Worm (Caenorhabditis elegans) whole organism, L4 larva: Measurements from ENCODE around the gene B0495.7.

ENCODE experiments used
- D1046.2 ChIP-seq: fragments of 200-800 bp; sonication (Bioruptor generic); IDR thresholded peaks from 2 replicates; pipeline ENCODE4 v1.3.6; 2022; ENCODE audit warnings: missing genetic modification characterization, missing compliant biosample characterization
- F26F4.8 ChIP-seq: fragments of 200-800 bp; sonication (Bioruptor generic); conservative IDR thresholded peaks from 2 replicates; pipeline ENCODE4 v1.3.6; 2022; ENCODE audit warnings: missing genetic modification characterization, missing compliant biosample characterization
- F49E8.2 ChIP-seq: sonication (generic microtip); optimal IDR thresholded peaks from 2 replicates; lab custom pipeline; 2016; ENCODE audit warnings: missing compliant biosample characterization, mild to moderate bottlenecking, missing genetic modification characterization, borderline replicate concordance
- R02D3.7 ChIP-seq: fragments of 150-350 bp; sonication (generic microtip); optimal IDR thresholded peaks from 3 replicates; lab custom pipeline; 2014; ENCODE audit warnings: missing biosample characterization, missing genetic modification characterization
- T26A8.4 ChIP-seq: fragments of 200-800 bp; sonication (Bioruptor generic); IDR thresholded peaks from 2 replicates; pipeline ENCODE4 v1.3.6; 2022; ENCODE audit warnings: missing genetic modification characterization, missing compliant biosample characterization
- Y48G9A.11 ChIP-seq: fragments of 200-800 bp; sonication (Bioruptor generic); IDR thresholded peaks from 2 replicates; pipeline ENCODE4 v1.3.6; 2022; ENCODE audit warnings: missing genetic modification reagents, missing genetic modification characterization, missing compliant biosample characterization
- Y75B8A.6 ChIP-seq: fragments of 200-800 bp; sonication (Bioruptor generic); IDR thresholded peaks from 2 replicates; pipeline ENCODE4 v1.3.6; 2022; ENCODE audit warnings: missing genetic modification reagents, missing genetic modification characterization, missing compliant biosample characterization
- ZK337.2 ChIP-seq: fragments of 200-800 bp; sonication (Bioruptor generic); IDR thresholded peaks from 2 replicates; pipeline ENCODE4 v1.3.6; 2022; ENCODE audit warnings: missing genetic modification reagents, missing genetic modification characterization, missing compliant biosample characterization
- aha-1 ChIP-seq: fragments of 150-350 bp; peaks from one replicate; lab custom pipeline; 2014; ENCODE audit warnings: missing biosample characterization, missing genetic modification characterization
- aly-2 ChIP-seq: sonication (generic microtip); optimal IDR thresholded peaks from 2 replicates; lab custom pipeline; 2018; ENCODE audit warnings: missing biosample characterization, missing genetic modification characterization
- arid-1 ChIP-seq: fragments of 200-800 bp; sonication (Bioruptor generic); conservative IDR thresholded peaks from 2 replicates; pipeline ENCODE4 v1.3.6; 2022; ENCODE audit warnings: missing genetic modification reagents, missing genetic modification characterization, missing compliant biosample characterization
- ceh-20 ChIP-seq: fragments of 200-800 bp; sonication (Bioruptor generic); IDR thresholded peaks from 2 replicates; pipeline ENCODE4 v1.3.6; 2022; ENCODE audit warnings: missing genetic modification reagents, missing genetic modification characterization, missing compliant biosample characterization
- ceh-62 ChIP-seq: sonication (generic microtip); optimal IDR thresholded peaks from 2 replicates; lab custom pipeline; 2017; ENCODE audit warnings: missing biosample characterization, missing genetic modification characterization
- ces-1 ChIP-seq: fragments of 150-350 bp; sonication (generic microtip); optimal IDR thresholded peaks from 4 replicates; lab custom pipeline; 2014; ENCODE audit warnings: missing biosample characterization, missing genetic modification reagents, missing genetic modification characterization
- daf-12 ChIP-seq: fragments of 150-350 bp; optimal IDR thresholded peaks from 2 replicates; lab custom pipeline; 2014; ENCODE audit warnings: missing biosample characterization, missing genetic modification reagents, missing genetic modification characterization
- daf-16 ChIP-seq, 3 experiments: sonication (generic microtip); optimal IDR thresholded peaks; 2 replicates each; lab custom pipeline; 2016 to 2017; ENCODE audit warnings: missing genetic modification characterization in 3 of 3, missing genetic modification reagents in 3 of 3, mild to moderate bottlenecking in 2 of 3, missing compliant biosample characterization in 2 of 3, missing biosample characterization in 1 of 3, moderate library complexity in 1 of 3
- dmd-8 ChIP-seq: fragments of 200-800 bp; sonication (Bioruptor generic); IDR thresholded peaks from 2 replicates; pipeline ENCODE4 v1.3.6; 2022; ENCODE audit warnings: missing genetic modification characterization, missing compliant biosample characterization
- dpl-1 ChIP-seq: fragments of 150-350 bp; optimal IDR thresholded peaks from 2 replicates; lab custom pipeline; 2014; ENCODE audit warnings: missing biosample characterization, missing genetic modification reagents, missing genetic modification characterization
- egl-27 ChIP-seq: sonication (generic microtip); optimal IDR thresholded peaks from 3 replicates; lab custom pipeline; 2017; ENCODE audit warnings: missing biosample characterization, missing genetic modification reagents, missing genetic modification characterization
- fos-1 ChIP-seq: fragments of 150-350 bp; optimal IDR thresholded peaks from 2 replicates; lab custom pipeline; 2014; ENCODE audit warnings: missing biosample characterization, missing genetic modification characterization
- gei-8 ChIP-seq: fragments of 200-800 bp; sonication (Bioruptor generic); optimal IDR thresholded peaks from 2 replicates; lab custom pipeline; 2018; ENCODE audit warnings: mild to moderate bottlenecking, missing genetic modification characterization, missing compliant biosample characterization
- hif-1 ChIP-seq, 2 experiments: sonication (generic microtip); optimal IDR thresholded peaks; 2 replicates each; lab custom pipeline; 2016 to 2017; ENCODE audit warnings: missing compliant biosample characterization in 2 of 2, missing genetic modification characterization in 2 of 2, missing genetic modification reagents in 2 of 2, missing genotype in 2 of 2, mild to moderate bottlenecking in 1 of 2
- hlh-30 ChIP-seq: sonication (generic microtip); optimal IDR thresholded peaks from 2 replicates; lab custom pipeline; 2017; ENCODE audit warnings: antibody characterized with exemption, mild to moderate bottlenecking, missing genetic modification characterization, missing compliant biosample characterization; ENCODE audit not compliant: insufficient read depth
- lin-38 ChIP-seq: fragments of 200-800 bp; sonication (Bioruptor generic); IDR thresholded peaks from 2 replicates; pipeline ENCODE4 v1.3.6; 2022; ENCODE audit warnings: missing genetic modification reagents, missing genetic modification characterization, missing compliant biosample characterization
- lir-3 ChIP-seq: sonication (generic microtip); optimal IDR thresholded peaks from 2 replicates; lab custom pipeline; 2016; ENCODE audit warnings: mild to moderate bottlenecking, missing genetic modification characterization, missing compliant biosample characterization
- lsy-2 ChIP-seq, 2 experiments: fragments of 150-350 bp in 1 of 2; sonication (generic microtip) in 1 of 2; optimal IDR thresholded peaks; 2 replicates each; lab custom pipeline; 2014 to 2017; ENCODE audit warnings: missing biosample characterization in 2 of 2, missing genetic modification characterization in 2 of 2
- madf-5 ChIP-seq, 2 experiments: fragments of 200-800 bp; sonication (Bioruptor generic); IDR thresholded peaks; 2 replicates each; pipeline ENCODE4 v1.3.6; 2022; ENCODE audit warnings: missing compliant biosample characterization in 2 of 2, missing genetic modification characterization in 2 of 2
- mep-1 ChIP-seq: fragments of 150-350 bp; sonication (generic microtip); optimal IDR thresholded peaks from 3 replicates; lab custom pipeline; 2014; ENCODE audit warnings: missing biosample characterization, missing genetic modification characterization
- mes-2 ChIP-seq: sonication (generic microtip); optimal IDR thresholded peaks from 2 replicates; lab custom pipeline; 2016; ENCODE audit warnings: missing genotype, mild to moderate bottlenecking, missing genetic modification characterization, missing compliant biosample characterization; ENCODE audit not compliant: poor library complexity, severe bottlenecking
- nhr-25 ChIP-seq: sonication (generic microtip); optimal IDR thresholded peaks from 2 replicates; lab custom pipeline; 2017; ENCODE audit warnings: missing genetic modification characterization, mild to moderate bottlenecking, missing compliant biosample characterization, antibody characterized with exemption, moderate library complexity, borderline replicate concordance; ENCODE audit not compliant: insufficient read depth
- tag-97 ChIP-seq: fragments of 200-800 bp; sonication (Bioruptor generic); IDR thresholded peaks from 2 replicates; pipeline ENCODE4 v1.3.6; 2022; ENCODE audit warnings: missing genetic modification characterization, missing compliant biosample characterization
- unc-130 ChIP-seq: sonication (generic microtip); optimal IDR thresholded peaks from 2 replicates; lab custom pipeline; 2016; ENCODE audit warnings: missing genetic modification reagents, missing genetic modification characterization, missing compliant biosample characterization
- unc-62 ChIP-seq, 3 experiments: fragments of 150-350 bp in 1 of 3; sonication (generic microtip); optimal IDR thresholded peaks in 2 of 3; peaks in 1 of 3; 1 replicate in 1 of 3; 2 replicates in 2 of 3; lab custom pipeline; 2014 to 2017; ENCODE audit warnings: missing biosample characterization in 3 of 3, missing genetic modification characterization in 3 of 3, missing genetic modification reagents in 3 of 3, missing genotype in 1 of 3

B0495.7 gene

ce11 chrII:7666967-7667366 is 38.1 kb downstream of the B0495.7 start, which contains the start of gene lir-2:
lir-2 (plus strand) TSS chrII:7667267.
- peak; percentile 17 for TF ChIP-seq mep-1 (tag; lab: Kevin White, UChicago)
- no peak for TF ChIP-seq aly-2
- peak; percentile 17 for TF ChIP-seq hlh-30 (tag; lab: Kevin White, UChicago)

DNA sequence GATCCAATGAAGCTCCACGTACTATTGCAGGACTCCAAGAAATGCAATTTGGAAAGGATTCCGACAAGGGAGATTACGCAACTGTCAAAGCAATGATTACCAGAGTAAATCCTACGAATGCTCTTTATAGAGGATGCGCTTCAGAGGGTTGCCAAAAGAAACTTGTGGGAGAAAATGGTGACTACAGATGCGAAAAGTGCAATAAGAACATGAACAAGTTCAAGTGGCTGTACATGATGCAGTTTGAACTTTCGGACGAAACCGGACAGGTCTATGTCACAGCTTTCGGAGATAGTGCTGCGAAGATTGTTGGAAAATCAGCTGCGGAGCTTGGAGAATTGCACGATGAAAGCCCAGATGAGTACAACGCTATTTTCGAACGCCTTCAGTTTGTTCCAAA is 38.7 kb downstream of the B0495.7 start:
- TF ChIP-seq D1046.2 (no peak), aha-1 (tag; lab: Kevin White, UChicago) (peak; percentile 88), lir-3 (tag; lab: Kevin White, UChicago) (no peak), daf-12 (tag; lab: Kevin White, UChicago) (no peak), egl-27 (tag; lab: Kevin White, UChicago) (no peak), ZK337.2 (GFP tag; lab: Robert Waterston, UW) (no peak), madf-5 (GFP tag; IDR thresholded peaks at IDR 0.05; lab: Robert Waterston, UW) (no peak), aly-2 (no peak), arid-1 (GFP tag; lab: Robert Waterston, UW) (no peak), T26A8.4 (no peak), Y75B8A.6 (no peak), unc-62 (GFP tag; optimal IDR thresholded peaks at IDR 0.05 in 1 of 2; lab: Kevin White, UChicago) (peak in 1 of 2 experiments; percentile 95), unc-62 (tag; optimal IDR thresholded peaks at IDR 0.05; lab: Kevin White, UChicago) (no peak), ceh-62 (tag; lab: Kevin White, UChicago) (no peak), F26F4.8 (no peak)

DNA sequence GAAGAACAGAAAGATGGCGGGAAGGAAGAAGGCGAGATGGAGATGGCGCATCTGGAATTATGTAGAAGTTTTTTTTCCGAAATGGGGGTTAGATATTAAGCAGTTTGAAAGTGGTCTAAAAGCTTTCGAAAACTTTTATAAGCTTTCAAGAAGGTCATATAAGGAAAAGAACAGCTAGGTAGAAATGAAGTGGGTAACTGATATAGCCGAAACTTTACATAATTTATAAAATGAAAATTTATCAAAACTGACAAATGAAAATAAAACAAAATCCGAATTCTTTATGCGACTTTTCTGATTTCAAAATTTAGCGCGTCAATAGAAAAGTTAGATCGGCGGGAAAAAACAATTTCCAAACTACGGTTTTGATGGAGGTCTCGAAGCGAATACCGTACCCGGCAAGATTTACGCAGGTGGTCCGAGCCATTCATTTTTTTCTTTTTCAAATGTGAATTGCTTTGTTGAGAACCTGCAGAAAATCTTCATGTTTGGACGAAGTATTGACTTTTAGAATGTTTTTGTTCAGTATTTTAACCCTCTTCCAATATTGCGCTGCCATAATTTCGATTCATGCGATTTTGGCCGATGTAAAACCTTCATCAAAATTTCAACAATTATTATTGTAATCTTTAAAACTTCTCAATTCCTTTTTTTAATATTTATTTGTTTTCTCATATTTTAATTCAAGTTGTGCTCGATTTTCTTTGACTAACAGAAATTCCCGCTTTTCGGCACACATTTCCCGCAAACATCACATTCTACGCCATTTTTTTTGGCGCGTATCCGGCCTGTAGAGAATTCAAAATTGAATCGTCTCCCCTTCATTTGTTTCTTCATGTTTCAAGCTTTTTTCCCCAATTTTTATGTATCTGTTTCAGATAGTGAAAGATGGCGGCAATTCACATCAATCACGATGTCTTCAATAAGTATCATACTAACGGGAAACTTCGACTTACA is 41.1 kb downstream of the B0495.7 start, which contains the start of the genes F18A1.7 and rpa-1:
TSS of gene F18A1.7 (minus strand) at position 51 of the 957 bp plus-strand sequence.
TSS of gene rpa-1 (plus strand) at position 879 of the 957 bp plus-strand sequence.
- TF ChIP-seq fos-1 (tag; lab: Kevin White, UChicago): no peak
- no peak for TF ChIP-seq aly-2
- peak; percentile 55 for TF ChIP-seq mes-2 (tag; lab: Kevin White, UChicago)
- TF ChIP-seq unc-130 (GFP tag; lab: Kevin White, UChicago): peak; percentile 72
- no peak for TF ChIP-seq hif-1 (tag; optimal IDR thresholded peaks at IDR 0.05; lab: Kevin White, UChicago)
- peak; percentile 73 for TF ChIP-seq dpl-1 (GFP tag; lab: Kevin White, UChicago)
- no peak for TF ChIP-seq T26A8.4
- peak; percentile 58 for TF ChIP-seq R02D3.7 (tag; lab: Kevin White, UChicago)
- TF ChIP-seq aha-1 (tag; lab: Kevin White, UChicago): peak; percentile 88
- TF ChIP-seq ces-1 (GFP tag; lab: Kevin White, UChicago): no peak
- no peak for TF ChIP-seq nhr-25
- TF ChIP-seq ZK337.2 (GFP tag; lab: Robert Waterston, UW): no peak
- peak; percentile 44 for TF ChIP-seq F49E8.2 (tag; lab: Kevin White, UChicago)
- peak; percentile 43; the same call in 1 of the 2 replicates for TF ChIP-seq Y48G9A.11 (GFP tag; lab: Robert Waterston, UW)
- TF ChIP-seq lin-38 (GFP tag; lab: Robert Waterston, UW): peak; percentile 68
- TF ChIP-seq D1046.2: no peak
- TF ChIP-seq lsy-2 (tag; optimal IDR thresholded peaks at IDR 0.05; lab: Kevin White, UChicago): peak in 1 of 2 experiments; percentile 23
- TF ChIP-seq daf-12 (tag; lab: Kevin White, UChicago): no peak
- no peak for TF ChIP-seq ceh-20 (GFP tag; lab: Robert Waterston, UW)
- TF ChIP-seq tag-97 (GFP tag; lab: Robert Waterston, UW): no peak
- TF ChIP-seq gei-8 (GFP tag; lab: Kevin White, UChicago): no peak
- peak; percentile 13 for TF ChIP-seq hlh-30 (tag; lab: Kevin White, UChicago)
- no peak for TF ChIP-seq dmd-8
- TF ChIP-seq daf-16 (GFP tag; optimal IDR thresholded peaks at IDR 0.05; lab: Kevin White, UChicago): no peak
- no peak for TF ChIP-seq daf-16 (tag; optimal IDR thresholded peaks at IDR 0.05; lab: Kevin White, UChicago)
- TF ChIP-seq, all 104 proteins: peak for 10
